Fruit fly (Drosophila melanogaster): ENCODE data around the gene CG12320.

dm6 chr3R:18232187-18232586 lies 20.3 kb downstream of the CG12320 start:
- TF ChIP-seq CG15710 (tag; optimal IDR thresholded peaks at IDR 0.05) (no peak), EcR (GFP tag; optimal IDR thresholded peaks at IDR 0.05) (no peak), Pif1A (GFP tag; optimal IDR thresholded peaks at IDR 0.05) (no peak), gl (tag; optimal IDR thresholded peaks at IDR 0.05) (no peak), Ets98B (GFP tag; IDR thresholded peaks at IDR 0.05) (no peak), CG8301 (tag; optimal IDR thresholded peaks at IDR 0.05) (no peak), CG34367 (tag; optimal IDR thresholded peaks at IDR 0.05) (no peak), D1 (tag; optimal IDR thresholded peaks at IDR 0.05) (no peak), rn (GFP tag; IDR thresholded peaks at IDR 0.05) (no peak), Snoo (tag; optimal IDR thresholded peaks at IDR 0.05) (no peak), CG9948 (tag; optimal IDR thresholded peaks at IDR 0.05) (no peak)

Data from whole organism, pupa.